Worm (Caenorhabditis elegans) whole organism, L2 larva: ENCODE data around the gene inf-1.

Experiments
- egl-27 ChIP-seq: sonication (generic microtip); optimal IDR thresholded peaks from 3 replicates; lab custom pipeline; 2017; ENCODE audit warnings: missing biosample characterization, missing genetic modification reagents, missing genetic modification characterization
- nhr-11 ChIP-seq: fragments of 150-350 bp; optimal IDR thresholded peaks from 2 replicates; lab custom pipeline; 2014; ENCODE audit warnings: missing biosample characterization, missing genetic modification characterization
- nhr-23 ChIP-seq: fragments of 150-350 bp; optimal IDR thresholded peaks from 2 replicates; lab custom pipeline; 2014; ENCODE audit warnings: missing biosample characterization, missing genetic modification reagents, missing genetic modification characterization
- snpc-4 ChIP-seq: fragments of 150-350 bp; optimal IDR thresholded peaks from 2 replicates; lab custom pipeline; 2014; ENCODE audit warnings: missing biosample characterization, missing genetic modification characterization

ce11 chrIII:6946382-6946781 lies 16.4 kb downstream of the inf-1 start, which contains the start of gene let-711:
- TF ChIP-seq nhr-11 (tag; lab: Kevin White, UChicago) (no peak), nhr-23 (tag; lab: Kevin White, UChicago) (no peak), egl-27 (no peak), snpc-4 (no peak)
